ENCODE assay signal across 8 worm cellular contexts in the genomic region with DNA sequence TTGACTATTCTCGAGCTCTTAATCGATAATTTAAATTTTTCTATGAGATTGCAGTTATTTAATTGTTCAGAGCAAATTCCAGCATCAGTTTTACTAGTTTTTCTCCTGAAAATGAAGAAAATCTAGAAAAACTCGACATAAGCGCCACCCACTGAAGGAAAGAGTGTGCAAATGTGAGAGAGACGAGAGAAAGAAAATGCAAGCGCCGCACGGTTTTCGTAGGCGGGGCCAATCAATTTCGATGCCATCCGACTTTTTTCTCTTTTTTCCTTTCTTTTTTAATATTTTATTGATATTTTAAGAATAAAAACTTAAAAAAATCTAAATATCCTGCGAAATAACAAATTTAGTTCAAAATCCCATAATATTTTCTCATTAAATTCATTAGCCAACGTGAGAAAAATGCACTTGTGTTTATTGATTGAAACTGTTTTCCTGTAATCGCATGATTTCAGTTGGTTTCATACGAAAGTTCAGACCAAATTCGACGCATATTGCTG.
A peak's percentile ranks its signal among the peaks of the same experiment; 100 is the strongest.
TF ChIP-seq lines count a peak whose summit lies in the region.

A gene (plus strand): TSS at position 450 of the 500 bp plus-strand sequence.

TF ChIP-seq in whole organism, L1 larva, 84 proteins besides CTCF, POLR2A, EP300 and RAD21 (continues in another document):
- peak; percentile 63 for TF ChIP-seq mep-1 (tag; optimal IDR thresholded peaks at IDR 0.05; lab: Kevin White, UChicago)
- peak; percentile 52 for TF ChIP-seq swsn-7 (tag; optimal IDR thresholded peaks at IDR 0.05; lab: Kevin White, UChicago)
- peak; percentile 20 for TF ChIP-seq snpc-4 (tag; optimal IDR thresholded peaks at IDR 0.05; lab: Kevin White, UChicago)
- TF ChIP-seq dpl-1 (GFP tag; optimal IDR thresholded peaks at IDR 0.05; lab: Kevin White, UChicago): peak; percentile 34 to 62 (median 36)
- peak; percentile 66 for TF ChIP-seq skn-1 (tag; optimal IDR thresholded peaks at IDR 0.05; lab: Kevin White, UChicago)
- peak; percentile 29 for TF ChIP-seq nhr-19 (GFP tag; conservative IDR thresholded peaks at IDR 0.05; lab: Robert Waterston, UW)
- TF ChIP-seq nhr-11 (tag; optimal IDR thresholded peaks at IDR 0.05; lab: Kevin White, UChicago): no peak
- no peak for TF ChIP-seq hpl-2 (GFP tag; optimal IDR thresholded peaks at IDR 0.05; lab: Kevin White, UChicago)
- TF ChIP-seq jun-1 (tag; optimal IDR thresholded peaks at IDR 0.05; lab: Kevin White, UChicago): no peak
- peak; percentile 9 for TF ChIP-seq nhr-85 (tag; lab: Kevin White, UChicago)
- peak; percentile 51 for TF ChIP-seq nhr-47 (tag; optimal IDR thresholded peaks at IDR 0.05; lab: Kevin White, UChicago)

TF ChIP-seq in whole organism, L2 larva, 48 proteins besides CTCF, POLR2A, EP300 and RAD21 (continues in another document):
- no peak for TF ChIP-seq nhr-6 (tag; optimal IDR thresholded peaks at IDR 0.05; lab: Kevin White, UChicago)
- no peak for TF ChIP-seq nhr-23 (tag; optimal IDR thresholded peaks at IDR 0.05; lab: Kevin White, UChicago)
- TF ChIP-seq snpc-4 (tag; optimal IDR thresholded peaks at IDR 0.05; lab: Kevin White, UChicago): peak; percentile 34
- TF ChIP-seq sma-9 (GFP tag; optimal IDR thresholded peaks at IDR 0.05; lab: Kevin White, UChicago): peak; percentile 39
- no peak for TF ChIP-seq sma-9 (tag; optimal IDR thresholded peaks at IDR 0.05; lab: Kevin White, UChicago)
- TF ChIP-seq crh-2 (tag; optimal IDR thresholded peaks at IDR 0.05; lab: Kevin White, UChicago): peak; percentile 47
- TF ChIP-seq ztf-1 (GFP tag; conservative IDR thresholded peaks at IDR 0.05; lab: Robert Waterston, UW): no peak
- TF ChIP-seq nhr-129 (tag; optimal IDR thresholded peaks at IDR 0.05; lab: Kevin White, UChicago): peak; percentile 3
- TF ChIP-seq unc-39 (tag; optimal IDR thresholded peaks at IDR 0.05; lab: Kevin White, UChicago): no peak
- peak; percentile 73 for TF ChIP-seq unc-55 (GFP tag; optimal IDR thresholded peaks at IDR 0.05; lab: Kevin White, UChicago)
- peak; percentile 16 for TF ChIP-seq F13H6.1 (tag; optimal IDR thresholded peaks at IDR 0.05; lab: Kevin White, UChicago)

TF ChIP-seq in whole organism, L3 larva, 47 proteins besides CTCF, POLR2A, EP300 and RAD21 (continues in another document):
- TF ChIP-seq nhr-23 (tag; optimal IDR thresholded peaks at IDR 0.05; lab: Kevin White, UChicago) (peak; percentile 16), lin-15B (tag; optimal IDR thresholded peaks at IDR 0.05; lab: Kevin White, UChicago) (peak; percentile 36), elt-2 (tag; optimal IDR thresholded peaks at IDR 0.05; lab: Kevin White, UChicago) (peak; percentile 4), nfya-1 (tag; optimal IDR thresholded peaks at IDR 0.05; lab: Kevin White, UChicago; ENCODE audit: insufficient read depth) (peak; percentile 81), snpc-4 (tag; optimal IDR thresholded peaks at IDR 0.05; lab: Kevin White, UChicago) (peak; percentile 63), egl-27 (tag; optimal IDR thresholded peaks at IDR 0.05; lab: Kevin White, UChicago) (no peak), hmg-11 (tag; optimal IDR thresholded peaks at IDR 0.05; lab: Kevin White, UChicago) (peak; percentile 34), lin-39 (tag; optimal IDR thresholded peaks at IDR 0.05; lab: Kevin White, UChicago) (peak; percentile 35), pha-4 (tag; optimal IDR thresholded peaks at IDR 0.05; lab: Kevin White, UChicago) (peak; percentile 49), egl-5 (tag; optimal IDR thresholded peaks at IDR 0.05; lab: Kevin White, UChicago) (no peak), fos-1 (tag; optimal IDR thresholded peaks at IDR 0.05; lab: Kevin White, UChicago) (no peak)

TF ChIP-seq in whole organism, L4 larva, 104 proteins besides CTCF, POLR2A, EP300 and RAD21 (continues in another document):
- TF ChIP-seq nhr-77 (tag; optimal IDR thresholded peaks at IDR 0.05; lab: Kevin White, UChicago): no peak
- TF ChIP-seq aly-2 (tag; optimal IDR thresholded peaks at IDR 0.05; lab: Kevin White, UChicago): no peak
- 0 out of 2 replicates have a peak, but pooled peaks have one; percentile 11 for TF ChIP-seq lin-38 (GFP tag; IDR thresholded peaks at IDR 0.05; lab: Robert Waterston, UW)
- TF ChIP-seq mdl-1 (tag; optimal IDR thresholded peaks at IDR 0.05; lab: Kevin White, UChicago): no peak
- no peak for TF ChIP-seq pha-4 (GFP tag; IDR thresholded peaks at IDR 0.05; lab: Robert Waterston, UW)
- TF ChIP-seq pha-4 (tag; optimal IDR thresholded peaks at IDR 0.05; lab: Kevin White, UChicago): peak; percentile 12
- peak; percentile 42 for TF ChIP-seq mep-1 (tag; optimal IDR thresholded peaks at IDR 0.05; lab: Kevin White, UChicago)
- no peak for TF ChIP-seq F26F4.8 (GFP tag; conservative IDR thresholded peaks at IDR 0.05; lab: Robert Waterston, UW)
- TF ChIP-seq unc-62 (GFP tag; optimal IDR thresholded peaks at IDR 0.05 in 1 of 2; lab: Kevin White, UChicago): peak in 1 of 2 experiments; percentile 41
- TF ChIP-seq unc-62 (tag; optimal IDR thresholded peaks at IDR 0.05; lab: Kevin White, UChicago): no peak
- TF ChIP-seq zfp-2 (tag; optimal IDR thresholded peaks at IDR 0.05; lab: Kevin White, UChicago): no peak

TF ChIP-seq in whole organism, early embryonic, 17 proteins besides CTCF, POLR2A, EP300 and RAD21:
- TF ChIP-seq pes-1 (GFP tag; IDR thresholded peaks at IDR 0.05; lab: Robert Waterston, UW) (no peak), hnd-1 (tag; optimal IDR thresholded peaks at IDR 0.05; lab: Kevin White, UChicago) (no peak), F13C5.2 (tag; optimal IDR thresholded peaks at IDR 0.05; lab: Kevin White, UChicago) (peak; percentile 11), ama-1 (optimal IDR thresholded peaks at IDR 0.05; lab: Kevin White, UChicago) (no peak), sea-1 (GFP tag; conservative IDR thresholded peaks at IDR 0.05; lab: Robert Waterston, UW) (no peak), B0310.2 (tag; optimal IDR thresholded peaks at IDR 0.05; lab: Kevin White, UChicago) (no peak), scrt-1 (GFP tag; IDR thresholded peaks at IDR 0.05; lab: Robert Waterston, UW) (no peak)

TF ChIP-seq in whole organism, late embryonic, 69 proteins besides CTCF, POLR2A, EP300 and RAD21:
- peak; percentile 33 for TF ChIP-seq nfya-1 (tag; optimal IDR thresholded peaks at IDR 0.05; lab: Kevin White, UChicago)
- no peak for TF ChIP-seq unc-3 (GFP tag; conservative IDR thresholded peaks at IDR 0.05; lab: Robert Waterston, UW)
- TF ChIP-seq unc-3 (tag; optimal IDR thresholded peaks at IDR 0.05; lab: Kevin White, UChicago): no peak
- TF ChIP-seq hlh-8 (tag; optimal IDR thresholded peaks at IDR 0.05; lab: Kevin White, UChicago): no peak
- TF ChIP-seq tbx-2 (tag; optimal IDR thresholded peaks at IDR 0.05; lab: Kevin White, UChicago): peak; percentile 26
TF ChIP-seq in whole organism, late embryonic: peak in this region for 2.

TF ChIP-seq in whole organism, mixed stage, embryonic, 35 proteins besides CTCF, POLR2A, EP300 and RAD21:
- no peak for TF ChIP-seq nhr-76 (tag; optimal IDR thresholded peaks at IDR 0.05; lab: Kevin White, UChicago)
- TF ChIP-seq bed-3 (GFP tag; optimal IDR thresholded peaks at IDR 0.05; lab: Kevin White, UChicago): no peak
- TF ChIP-seq tbx-8 (GFP tag; optimal IDR thresholded peaks at IDR 0.05; lab: Kevin White, UChicago): no peak
- TF ChIP-seq sem-2 (GFP tag; optimal IDR thresholded peaks at IDR 0.05; lab: Kevin White, UChicago): no peak
- no peak for TF ChIP-seq hlh-1 (tag; optimal IDR thresholded peaks at IDR 0.05; lab: Kevin White, UChicago)
- TF ChIP-seq ceh-83 (GFP tag; optimal IDR thresholded peaks at IDR 0.05; lab: Kevin White, UChicago): no peak
- TF ChIP-seq pha-4 (tag; optimal IDR thresholded peaks at IDR 0.05; lab: Kevin White, UChicago): no peak
- TF ChIP-seq mep-1 (tag; optimal IDR thresholded peaks at IDR 0.05; lab: Kevin White, UChicago): peak; percentile 76
- TF ChIP-seq ces-1 (GFP tag; optimal IDR thresholded peaks at IDR 0.05; lab: Kevin White, UChicago): peak; percentile 40
- peak; percentile 13 for TF ChIP-seq lsy-2 (tag; optimal IDR thresholded peaks at IDR 0.05; lab: Kevin White, UChicago)
- TF ChIP-seq sptf-1 (tag; optimal IDR thresholded peaks at IDR 0.05; lab: Kevin White, UChicago): peak; percentile 46
- TF ChIP-seq flh-1 (GFP tag; optimal IDR thresholded peaks at IDR 0.05; lab: Kevin White, UChicago): no peak
- TF ChIP-seq nhr-12 (tag; optimal IDR thresholded peaks at IDR 0.05; lab: Kevin White, UChicago): no peak

TF ChIP-seq in whole organism, young adult, 124 proteins besides CTCF, POLR2A, EP300 and RAD21:
- TF ChIP-seq hsf-1 (GFP tag; IDR thresholded peaks at IDR 0.05; lab: Robert Waterston, UW): no peak
- peak; percentile 60 for TF ChIP-seq snpc-1.3 (tag; optimal IDR thresholded peaks at IDR 0.05; lab: Kevin White, UChicago; ENCODE audit: insufficient read depth)
- no peak for TF ChIP-seq nfya-1 (tag; optimal IDR thresholded peaks at IDR 0.05; lab: Kevin White, UChicago; ENCODE audit: borderline replicate concordance, insufficient read depth)
- no peak for TF ChIP-seq chd-7 (tag; optimal IDR thresholded peaks at IDR 0.05; lab: Kevin White, UChicago)
- TF ChIP-seq K12H6.12 (tag; optimal IDR thresholded peaks at IDR 0.05; lab: Kevin White, UChicago): no peak
- TF ChIP-seq aptf-2 (GFP tag; conservative IDR thresholded peaks at IDR 0.05; lab: Robert Waterston, UW): no peak
- no peak for TF ChIP-seq nfya-2 (GFP tag; IDR thresholded peaks at IDR 0.05; lab: Robert Waterston, UW)
- TF ChIP-seq snpc-4 (GFP tag; optimal IDR thresholded peaks at IDR 0.05; lab: Kevin White, UChicago): no peak
- TF ChIP-seq snpc-4 (tag; optimal IDR thresholded peaks at IDR 0.05; lab: Kevin White, UChicago): no peak
- no peak for TF ChIP-seq Y95B8A.8 (GFP tag; IDR thresholded peaks at IDR 0.05; lab: Robert Waterston, UW)
- TF ChIP-seq gei-17 (GFP tag; optimal IDR thresholded peaks at IDR 0.05; lab: Kevin White, UChicago): no peak
- no peak for TF ChIP-seq egrh-3 (GFP tag; IDR thresholded peaks at IDR 0.05; lab: Robert Waterston, UW)
- no peak for TF ChIP-seq aptf-3 (GFP tag; IDR thresholded peaks at IDR 0.05; lab: Robert Waterston, UW)
- TF ChIP-seq lsy-27 (tag; optimal IDR thresholded peaks at IDR 0.05; lab: Kevin White, UChicago; ENCODE audit: borderline replicate concordance, insufficient read depth): no peak
- no peak for TF ChIP-seq sea-2 (GFP tag; IDR thresholded peaks at IDR 0.05; lab: Robert Waterston, UW)
- no peak for TF ChIP-seq ztf-22 (GFP tag; optimal IDR thresholded peaks at IDR 0.05; lab: Kevin White, UChicago)
- peak; percentile 37; the same call in 1 of the 2 replicates for TF ChIP-seq dox-1 (GFP tag; IDR thresholded peaks at IDR 0.05; lab: Robert Waterston, UW)
- TF ChIP-seq nhr-80 (tag; optimal IDR thresholded peaks at IDR 0.05; lab: Kevin White, UChicago): peak; percentile 7
- peak; percentile 93 for TF ChIP-seq hmg-1.2 (GFP tag; IDR thresholded peaks at IDR 0.05; lab: Robert Waterston, UW)
- no peak for TF ChIP-seq snpc-1.1 (tag; optimal IDR thresholded peaks at IDR 0.05; lab: Kevin White, UChicago; ENCODE audit: insufficient read depth)
